Fruit fly (Drosophila melanogaster): Measurements from ENCODE around the gene 825-Oak.

825-Oak gene

dm6 chr3L:19516547-19516946, 44.5 kb upstream of the 825-Oak start (continued):
- peak; percentile 49 for TF ChIP-seq Oli (tag; optimal IDR thresholded peaks at IDR 0.05)
- TF ChIP-seq zen (tag; optimal IDR thresholded peaks at IDR 0.05): peak; percentile 89
- TF ChIP-seq Hr51 (GFP tag; optimal IDR thresholded peaks at IDR 0.05): peak; percentile 69 to 77
- peak; percentile 67 for TF ChIP-seq CG5180 (GFP tag; optimal IDR thresholded peaks at IDR 0.05)
- peak; percentile 90 for TF ChIP-seq Xbp1 (GFP tag; optimal IDR thresholded peaks at IDR 0.05)
- peak; percentile 81 for TF ChIP-seq cato (GFP tag; optimal IDR thresholded peaks at IDR 0.05; ENCODE audit: borderline replicate concordance)
- TF ChIP-seq toy (GFP tag; IDR thresholded peaks at IDR 0.05): peak; percentile 88
- TF ChIP-seq Fer2 (tag; optimal IDR thresholded peaks at IDR 0.05): peak; percentile 91
- peak in 1 of 2 experiments; percentile 62 for TF ChIP-seq insv (GFP tag; optimal IDR thresholded peaks at IDR 0.05)
- peak; percentile 96 for TF ChIP-seq vvl (GFP tag; IDR thresholded peaks at IDR 0.05)
- TF ChIP-seq CG9609 (GFP tag; optimal IDR thresholded peaks at IDR 0.05): peak; percentile 89
- TF ChIP-seq CG32767 (GFP tag; IDR thresholded peaks at IDR 0.05): peak; percentile 65
- TF ChIP-seq CG14710 (tag; optimal IDR thresholded peaks at IDR 0.05): peak; percentile 83
- TF ChIP-seq crp (GFP tag; optimal IDR thresholded peaks at IDR 0.05): peak in 1 of 2 experiments; percentile 50
- TF ChIP-seq disco-r (GFP tag; optimal IDR thresholded peaks at IDR 0.05): peak; percentile 93
- TF ChIP-seq CG9727 (GFP tag; optimal IDR thresholded peaks at IDR 0.05): peak; percentile 88
- peak; percentile 98 for TF ChIP-seq CG2199 (GFP tag; IDR thresholded peaks at IDR 0.05)
- peak; percentile 78 for TF ChIP-seq CG6689 (GFP tag; IDR thresholded peaks at IDR 0.05)
- TF ChIP-seq Lim3 (GFP tag; IDR thresholded peaks at IDR 0.05): peak; percentile 40; the same call in 1 of the 2 replicates
- TF ChIP-seq CG13123 (GFP tag; optimal IDR thresholded peaks at IDR 0.05): peak; percentile 63
- TF ChIP-seq CG11504 (tag; optimal IDR thresholded peaks at IDR 0.05): peak; percentile 80
- 0 out of 3 replicates have a peak, but pooled peaks have one; percentile 55 for TF ChIP-seq z (GFP tag; IDR thresholded peaks at IDR 0.05)
- TF ChIP-seq CG34422 (GFP tag; IDR thresholded peaks at IDR 0.05): peak; percentile 94
- no peak for TF ChIP-seq sna (GFP tag; IDR thresholded peaks at IDR 0.05; ENCODE audit: partially characterized antibody)
- TF ChIP-seq CG17802 (tag; optimal IDR thresholded peaks at IDR 0.05): peak; percentile 92
- peak; percentile 79 for TF ChIP-seq CG4404 (GFP tag; IDR thresholded peaks at IDR 0.05)
- peak; percentile 77 for TF ChIP-seq amos (GFP tag; IDR thresholded peaks at IDR 0.05; ENCODE audit: partially characterized antibody)
- peak; percentile 81 for TF ChIP-seq zfh2 (GFP tag; optimal IDR thresholded peaks at IDR 0.05)
- peak; percentile 69 for TF ChIP-seq CG6654 (GFP tag; optimal IDR thresholded peaks at IDR 0.05)
- peak; percentile 89; the same call in 2 of the 3 replicates for TF ChIP-seq CG3726 (GFP tag; IDR thresholded peaks at IDR 0.05)
- TF ChIP-seq CG8924 (tag; optimal IDR thresholded peaks at IDR 0.05): no peak
- TF ChIP-seq CG8944 (GFP tag; optimal IDR thresholded peaks at IDR 0.05): peak; percentile 86
- peak; percentile 58; the same call in 2 of the 3 replicates for TF ChIP-seq CG16813 (GFP tag; IDR thresholded peaks at IDR 0.05; ENCODE audit: partially characterized antibody)
- peak; percentile 89 for TF ChIP-seq CG1024 (GFP tag; IDR thresholded peaks at IDR 0.05)
- TF ChIP-seq Adf1 (GFP tag; IDR thresholded peaks at IDR 0.05): peak; percentile 41; the same call in 1 of the 2 replicates
- TF ChIP-seq vfl (GFP tag; optimal IDR thresholded peaks at IDR 0.05): peak; percentile 84
- peak; percentile 84 for TF ChIP-seq gt (GFP tag; IDR thresholded peaks at IDR 0.05)
- TF ChIP-seq MESR4 (GFP tag; optimal IDR thresholded peaks at IDR 0.05): no peak
- TF ChIP-seq CG17568 (GFP tag; optimal IDR thresholded peaks at IDR 0.05): no peak
- peak; percentile 58 for TF ChIP-seq Sry-δ (GFP tag; optimal IDR thresholded peaks at IDR 0.05)
- TF ChIP-seq CG10959 (GFP tag; IDR thresholded peaks at IDR 0.05): peak; percentile 72
- peak; percentile 95 for TF ChIP-seq CG4730 (GFP tag; IDR thresholded peaks at IDR 0.05)
- TF ChIP-seq pzg (GFP tag; optimal IDR thresholded peaks at IDR 0.05): peak; percentile 15
- TF ChIP-seq CG42726 (GFP tag; IDR thresholded peaks at IDR 0.05; ENCODE audit: partially characterized antibody): peak; percentile 75; the same call in 1 of the 2 replicates
- TF ChIP-seq Myb (GFP tag; optimal IDR thresholded peaks at IDR 0.05): peak; percentile 81
- TF ChIP-seq CG16863 (GFP tag; optimal IDR thresholded peaks at IDR 0.05): peak; percentile 76
- no peak for TF ChIP-seq exex (tag; optimal IDR thresholded peaks at IDR 0.05)
- TF ChIP-seq mirr (GFP tag; optimal IDR thresholded peaks at IDR 0.05): peak; percentile 90
- TF ChIP-seq CG14667 (GFP tag; IDR thresholded peaks at IDR 0.05): peak; percentile 89
- TF ChIP-seq Gsc (GFP tag; IDR thresholded peaks at IDR 0.05): peak; percentile 76
